Fruit fly (Drosophila melanogaster) whole organism, embryonic: ENCODE data around the gene f-cup.

Experiments
- ac ChIP-seq: fragments of 200-800 bp; sonication (Bioruptor generic); optimal IDR thresholded peaks from 3 replicates; lab custom pipeline; 2017; ENCODE audit warnings: missing biosample characterization, mild to moderate bottlenecking, missing genetic modification characterization
- bbx ChIP-seq: fragments of 200-800 bp; sonication (Bioruptor generic); IDR thresholded peaks from 2 replicates; pipeline ENCODE4 v1.3.6; 2022; ENCODE audit warnings: missing biosample characterization, missing genetic modification characterization; ENCODE audit not compliant: partially characterized antibody
- eyg ChIP-seq: fragments of 200-800 bp; sonication (Bioruptor generic); optimal IDR thresholded peaks from 3 replicates; lab custom pipeline; 2016; ENCODE audit warnings: missing biosample characterization, missing genetic modification characterization
- hth ChIP-seq: fragments of >200 bp; optimal IDR thresholded peaks from 2 replicates; lab custom pipeline; 2017; ENCODE audit warnings: inconsistent platforms
- pb ChIP-seq: fragments of 200-800 bp; sonication (Bioruptor generic); optimal IDR thresholded peaks from 3 replicates; lab custom pipeline; 2016; ENCODE audit warnings: missing biosample characterization, missing genetic modification characterization

DNA sequence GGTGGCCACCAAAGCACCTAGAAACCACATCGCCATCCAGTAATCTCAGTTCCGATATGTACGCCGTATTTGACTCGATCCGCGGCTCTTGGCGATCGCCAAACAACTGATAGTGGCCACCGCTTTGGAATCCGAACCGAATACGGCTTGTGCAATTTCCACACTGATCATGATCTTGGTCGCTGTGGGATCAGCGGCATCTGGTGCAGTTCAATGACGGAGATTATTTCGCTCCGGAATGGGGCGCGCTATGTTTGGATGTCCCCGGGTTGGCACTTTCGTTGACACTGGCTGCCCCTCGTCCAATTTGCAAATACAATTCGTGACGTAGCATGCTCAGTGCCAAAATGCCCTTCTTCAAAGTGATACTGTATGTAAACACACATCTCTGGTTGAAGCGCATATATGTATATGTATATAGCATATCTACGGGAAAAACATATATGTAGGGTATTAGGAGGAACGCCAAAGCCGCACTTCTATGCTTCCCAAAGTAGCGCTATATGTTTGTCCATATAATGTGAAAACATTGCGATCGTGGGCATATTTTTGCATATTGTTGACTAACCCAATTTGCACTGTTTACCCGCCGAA lies 4.8 kb upstream of the f-cup start, which contains the start of gene Adgf-D:
- TF ChIP-seq hth (lab: Kevin White, UChicago) (no peak), pb (no peak), ac (GFP tag; lab: Kevin White, UChicago) (no peak), eyg (GFP tag; lab: Kevin White, UChicago) (no peak), bbx (GFP tag; lab: Robert Waterston, UW) (no peak)
